Fruit fly (Drosophila melanogaster) ovary, adult (tissue): Measurements from ENCODE around the gene CG8176.
A peak's percentile ranks its signal among the peaks of the same experiment; 100 is the strongest.

ENCODE experiments used
- CG17801 ChIP-seq: fragments of 200-800 bp; optimal IDR thresholded peaks from 2 replicates; lab custom pipeline; 2019; ENCODE audit warnings: missing biosample characterization, mild to moderate bottlenecking, missing genetic modification characterization, moderate library complexity; ENCODE audit not compliant: partially characterized antibody

Gene CG8176

DNA sequence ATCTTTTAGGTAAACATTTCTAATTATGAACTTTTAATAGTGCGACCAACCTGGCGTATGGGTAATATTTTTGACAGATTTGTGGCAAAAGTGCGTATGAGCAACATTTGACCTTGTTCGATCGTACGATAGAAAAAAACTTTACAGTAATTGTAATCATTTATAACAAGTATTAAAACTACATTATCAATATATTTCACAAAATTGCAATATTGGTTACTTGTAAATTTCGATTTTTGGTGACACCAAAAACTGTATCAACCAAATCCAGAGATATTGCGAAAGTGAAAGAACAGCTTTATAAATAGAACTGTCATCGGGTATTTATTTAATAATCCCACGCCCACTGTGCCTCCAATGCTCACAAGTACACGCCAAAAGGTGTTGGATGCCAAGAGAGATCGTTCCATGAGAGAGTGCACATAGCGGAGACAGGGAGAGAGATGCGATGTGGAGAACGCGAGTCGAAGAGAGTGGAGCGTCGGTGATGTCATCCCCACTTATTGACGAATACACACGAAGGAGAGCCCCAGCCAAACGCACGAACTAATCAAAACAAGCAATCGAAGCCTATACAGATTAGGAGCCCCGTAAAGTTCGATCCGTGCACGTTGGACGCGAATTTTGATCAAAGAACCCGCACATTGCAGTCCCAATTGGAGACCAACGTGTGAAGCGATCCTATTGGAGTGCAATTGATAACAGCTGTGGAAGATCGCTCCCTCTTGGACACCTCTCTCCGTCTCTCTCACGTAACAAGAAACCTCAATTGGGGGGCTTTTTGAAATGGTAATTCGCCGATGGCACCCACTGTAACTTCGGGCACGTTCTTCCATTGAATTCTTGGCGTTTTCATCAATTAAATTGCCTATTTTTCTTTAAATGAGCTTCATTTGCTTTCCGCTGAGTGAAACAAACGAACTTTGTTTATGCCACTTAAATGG lies 17.6 kb downstream of the CG8176 start:
- peak; percentile 77 for TF ChIP-seq CG17801 (GFP tag; lab: Kevin White, UChicago)

DNA sequence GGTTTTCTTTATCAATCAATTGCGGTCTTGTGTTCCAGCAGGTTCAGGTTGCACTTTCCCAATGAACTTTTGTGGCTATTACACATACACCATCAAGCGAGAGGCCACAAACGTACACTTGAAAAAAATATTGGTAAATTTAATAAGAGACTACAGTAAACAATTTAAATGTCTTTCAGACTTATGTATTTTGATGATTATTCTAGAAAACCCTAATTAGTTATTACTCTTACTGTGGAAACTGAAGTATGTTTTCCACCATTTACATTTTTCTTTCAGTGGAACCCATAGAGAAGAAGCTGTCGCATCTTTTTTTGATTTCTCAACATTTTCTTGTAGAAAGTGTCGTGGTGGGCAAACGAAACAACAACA lies 18.3 kb downstream of the CG8176 start:
- TF ChIP-seq CG17801 (GFP tag; lab: Kevin White, UChicago) = peak; percentile 72

- TF ChIP-seq CG17801 (GFP tag; lab: Kevin White, UChicago) = no peak
These were observed 18.9 kb downstream of the CG8176 start for dm6 chr3R:9534595-9535217.

dm6 chr3R:9543495-9544180 lies 27.8 kb downstream of the CG8176 start:
- no peak for TF ChIP-seq CG17801 (GFP tag; lab: Kevin White, UChicago)

DNA sequence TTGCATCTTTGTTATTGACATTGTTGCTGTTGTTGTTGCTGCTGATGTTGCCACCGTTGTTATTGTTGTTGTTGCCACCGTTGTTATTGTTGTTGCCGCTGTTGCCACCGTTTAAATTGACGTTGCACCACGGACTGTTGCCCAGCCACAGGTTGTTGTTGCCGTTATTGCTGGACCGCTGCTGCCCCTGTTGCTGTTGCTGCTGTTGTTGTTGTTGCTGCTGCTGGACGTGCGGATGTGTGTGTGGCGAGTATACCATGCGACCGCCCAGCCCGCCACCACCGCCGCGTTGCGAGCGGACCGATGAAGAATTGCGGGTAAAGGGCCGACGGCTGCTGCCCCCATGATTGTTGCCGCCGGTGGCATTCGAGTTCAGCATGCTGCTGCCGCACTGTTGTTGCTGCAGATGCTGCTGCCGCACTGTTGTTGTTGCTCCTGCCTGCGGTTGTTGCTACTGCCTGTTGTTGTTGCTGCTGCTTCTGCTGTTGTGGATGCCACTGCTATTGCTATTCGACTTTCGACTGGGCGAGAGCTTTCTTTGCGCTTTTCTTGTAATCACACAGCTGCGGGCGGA lies 31.1 kb downstream of the CG8176 start:
- TF ChIP-seq CG17801 (GFP tag; lab: Kevin White, UChicago) = no peak

DNA sequence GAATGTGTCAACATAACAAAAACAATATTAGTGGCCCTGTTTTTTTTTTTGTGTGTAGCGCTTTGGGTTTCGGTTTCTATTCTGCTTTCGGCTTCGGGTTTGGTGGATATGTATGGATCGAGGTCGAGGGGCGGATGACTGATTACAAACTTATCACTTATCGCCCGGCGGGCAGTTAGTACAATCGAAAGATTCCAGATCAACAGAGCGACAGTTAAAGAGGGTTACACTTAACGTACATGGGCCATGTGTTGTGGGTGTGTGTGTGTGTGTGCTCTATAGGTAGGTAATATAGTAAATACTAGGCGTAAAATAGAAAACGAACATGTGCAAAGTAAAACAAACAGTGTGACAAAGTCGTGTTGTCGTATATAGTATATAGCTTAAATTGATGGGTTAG lies 33.0 kb downstream of the CG8176 start:
- TF ChIP-seq CG17801 (GFP tag; lab: Kevin White, UChicago) = no peak

dm6 chr3R:9550265-9551012 lies 34.6 kb downstream of the CG8176 start:
- no peak for TF ChIP-seq CG17801 (GFP tag; lab: Kevin White, UChicago)

- peak; percentile 43 for TF ChIP-seq CG17801 (GFP tag; lab: Kevin White, UChicago)
These were observed 35.3 kb downstream of the CG8176 start for dm6 chr3R:9551013-9551658.

DNA sequence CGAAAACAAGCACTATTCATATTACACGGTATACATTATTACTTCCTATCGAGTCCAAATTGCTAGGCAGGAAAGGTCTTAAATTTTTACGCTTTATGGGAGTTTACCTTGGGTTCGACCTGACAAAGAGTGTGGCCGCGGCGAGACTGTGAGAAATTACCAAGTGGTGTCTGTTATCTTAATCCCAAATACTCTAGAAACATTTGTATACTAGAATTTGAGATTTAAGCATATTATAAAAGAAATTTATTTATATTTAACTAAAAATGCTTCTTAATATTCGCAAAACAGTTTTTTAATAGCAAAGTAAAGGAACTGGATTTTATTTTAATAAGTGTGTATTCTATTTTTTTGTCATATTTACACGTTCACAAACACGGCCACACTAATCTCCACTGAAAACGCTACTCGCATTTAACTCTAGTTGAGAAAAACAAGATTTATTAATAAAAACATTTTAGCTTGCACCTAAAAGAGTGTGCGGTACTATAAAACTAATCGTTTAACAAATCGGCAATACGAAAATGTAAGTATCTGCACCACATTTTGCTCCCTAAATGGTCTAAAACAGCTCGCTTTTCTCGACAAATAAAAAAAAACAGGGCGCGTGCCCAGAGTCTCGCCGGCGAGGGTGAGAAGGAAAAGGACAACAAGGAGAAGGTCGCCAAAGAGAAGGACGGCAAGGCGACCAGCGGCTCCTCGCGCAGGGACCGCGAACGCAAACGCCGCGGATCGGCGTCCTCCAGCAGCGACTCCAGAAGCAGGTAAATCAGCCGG lies 36.0 kb downstream of the CG8176 start, which contains the start of the genes mura and RnpS1:
TSS of gene mura (minus strand) at position 148 of the 777 bp plus-strand sequence.
TSS of gene RnpS1 (plus strand) at position 376 of the 777 bp plus-strand sequence.
- no peak for TF ChIP-seq CG17801 (GFP tag; lab: Kevin White, UChicago)

DNA sequence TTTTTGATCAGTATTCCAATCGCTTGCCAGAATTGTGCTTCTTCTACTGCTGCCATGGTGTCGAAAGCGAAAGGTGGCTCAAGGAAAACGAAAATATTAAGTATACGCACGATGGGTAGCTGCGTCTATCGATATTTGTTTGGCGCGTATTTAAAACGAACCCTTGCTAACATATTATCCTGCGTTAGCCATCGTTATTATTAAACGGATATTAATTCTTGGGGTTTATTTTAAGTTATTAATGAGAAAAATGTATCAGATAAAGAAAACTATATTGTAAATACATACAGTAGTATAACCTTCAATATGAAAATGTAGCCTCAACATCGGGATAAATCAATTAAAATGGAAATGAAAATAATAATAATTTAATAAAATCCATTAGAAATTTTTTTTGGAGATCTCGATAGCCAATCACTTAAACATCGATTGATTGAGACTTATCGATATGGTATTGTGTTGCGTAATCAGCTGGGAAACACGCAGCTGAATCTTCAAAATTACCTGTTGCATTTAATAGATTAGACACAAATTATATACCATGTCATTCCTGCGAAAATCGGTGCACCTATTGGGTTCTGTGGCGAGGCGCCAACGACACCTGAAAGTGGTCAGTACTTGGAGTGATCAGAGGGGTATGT lies 39.6 kb downstream of the CG8176 start, which contains the start of the genes CG9386 and BckdhA:
TSS of gene CG9386 (minus strand) at position 75 of the 641 bp plus-strand sequence.
TSS of gene BckdhA (plus strand) at position 452 of the 641 bp plus-strand sequence.
- TF ChIP-seq CG17801 (GFP tag; lab: Kevin White, UChicago) = no peak

dm6 chr3R:9559413-9560014 lies 43.7 kb downstream of the CG8176 start, which contains the start of the genes AP-1mu and MBD-like:
Gene AP-1mu, minus strand, starts transcription at chr3R:9559525.
Gene MBD-like, plus strand, starts transcription at chr3R:9559760.
- TF ChIP-seq CG17801 (GFP tag; lab: Kevin White, UChicago) = peak; percentile 72

DNA sequence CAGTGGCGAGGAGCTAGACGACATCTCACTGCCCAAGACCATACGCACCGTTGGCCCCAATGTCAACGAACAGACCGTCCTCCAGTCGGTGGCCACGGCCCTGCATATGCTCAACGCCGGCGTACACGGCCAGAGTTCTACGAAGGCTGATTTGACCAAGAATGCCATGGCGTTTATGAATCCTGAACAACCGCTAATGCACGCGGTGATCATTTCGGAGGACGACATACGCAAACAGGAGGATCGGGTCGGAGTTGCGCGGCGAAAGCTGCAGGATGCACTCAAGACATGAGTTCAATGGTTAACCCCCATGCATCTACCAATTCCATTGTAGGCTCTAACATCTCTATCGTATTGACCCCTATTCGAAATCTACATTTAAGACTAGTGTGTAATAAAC lies 45.3 kb downstream of the CG8176 start:
- TF ChIP-seq CG17801 (GFP tag; lab: Kevin White, UChicago) = no peak
